Worm (Caenorhabditis elegans) whole organism, dauer: ENCODE results near the gene bca-1.

ENCODE experiments used
- unc-62 ChIP-seq: sonication (generic microtip); optimal IDR thresholded peaks from 2 replicates; lab custom pipeline; 2017; ENCODE audit warnings: missing biosample characterization, missing genetic modification reagents, missing genetic modification characterization

bca-1 gene

ce11 chrX:6204696-6205232, at the start of gene bca-1:
Gene bca-1, minus strand, starts transcription at chrX:6204746.
- TF ChIP-seq unc-62, result no peak

ce11 chrX:6253899-6254670, 49.5 kb upstream of the bca-1 start:
- no peak for TF ChIP-seq unc-62

- no peak for TF ChIP-seq unc-62
These were observed 49.0 kb upstream of the bca-1 start for ce11 chrX:6253566-6253898.

ce11 chrX:6253160-6253559, 48.6 kb upstream of the bca-1 start:
- TF ChIP-seq unc-62, result no peak

- TF ChIP-seq unc-62, result no peak
These were observed 48.2 kb upstream of the bca-1 start for ce11 chrX:6252752-6253151.

- TF ChIP-seq unc-62, result no peak
These were observed 47.5 kb upstream of the bca-1 start for ce11 chrX:6251947-6252617.

- no peak for TF ChIP-seq unc-62
These were observed 46.8 kb upstream of the bca-1 start for ce11 chrX:6251321-6251720.

ce11 chrX:6250866-6251265, 46.3 kb upstream of the bca-1 start:
- no peak for TF ChIP-seq unc-62

- no peak for TF ChIP-seq unc-62
These were observed 45.8 kb upstream of the bca-1 start for ce11 chrX:6250272-6250752.

- TF ChIP-seq unc-62, result no peak
These were observed 44.5 kb upstream of the bca-1 start for ce11 chrX:6248778-6249658.

ce11 chrX:6247869-6248268, 43.3 kb upstream of the bca-1 start:
- TF ChIP-seq unc-62, result no peak

ce11 chrX:6247013-6247412, 42.5 kb upstream of the bca-1 start:
- TF ChIP-seq unc-62, result no peak

- TF ChIP-seq unc-62, result no peak
These were observed 41.0 kb upstream of the bca-1 start for ce11 chrX:6245499-6245898.

- TF ChIP-seq unc-62, result no peak
These were observed 36.1 kb upstream of the bca-1 start, which contains the start of gene got-2.2 for ce11 chrX:6240640-6241033. Gene got-2.2, plus strand, starts transcription at chrX:6240983.

ce11 chrX:6239927-6240639, 35.5 kb upstream of the bca-1 start:
- TF ChIP-seq unc-62, result no peak

ce11 chrX:6238973-6239372, 34.4 kb upstream of the bca-1 start, which contains the start of gene rml-3:
Gene rml-3, minus strand, starts transcription at chrX:6239065.
- TF ChIP-seq unc-62, result no peak
